Fruit fly (Drosophila melanogaster) Kc167 (cell line): ENCODE data around the gene gdrd.

Source experiments
- Myc ChIP-seq: fragments of >200 bp; optimal IDR thresholded peaks from 2 replicates; lab custom pipeline; 2017; ENCODE audit warnings: missing external identifiers
- Sin3A ChIP-seq: fragments of >200 bp; optimal IDR thresholded peaks from 2 replicates; lab custom pipeline; 2018; ENCODE audit warnings: missing external identifiers
- h ChIP-seq: fragments of >200 bp; optimal IDR thresholded peaks from 3 replicates; lab custom pipeline; 2018; ENCODE audit warnings: missing external identifiers
- insv ChIP-seq: fragments of >200 bp; optimal IDR thresholded peaks from 3 replicates; lab custom pipeline; 2018; ENCODE audit warnings: missing external identifiers
- psq ChIP-seq: fragments of >200 bp; optimal IDR thresholded peaks from 2 replicates; lab custom pipeline; 2017; ENCODE audit warnings: missing external identifiers
- ttk ChIP-seq: sonication (Bioruptor generic); optimal IDR thresholded peaks from 2 replicates; lab custom pipeline; 2017; ENCODE audit warnings: missing external identifiers

gdrd gene

DNA sequence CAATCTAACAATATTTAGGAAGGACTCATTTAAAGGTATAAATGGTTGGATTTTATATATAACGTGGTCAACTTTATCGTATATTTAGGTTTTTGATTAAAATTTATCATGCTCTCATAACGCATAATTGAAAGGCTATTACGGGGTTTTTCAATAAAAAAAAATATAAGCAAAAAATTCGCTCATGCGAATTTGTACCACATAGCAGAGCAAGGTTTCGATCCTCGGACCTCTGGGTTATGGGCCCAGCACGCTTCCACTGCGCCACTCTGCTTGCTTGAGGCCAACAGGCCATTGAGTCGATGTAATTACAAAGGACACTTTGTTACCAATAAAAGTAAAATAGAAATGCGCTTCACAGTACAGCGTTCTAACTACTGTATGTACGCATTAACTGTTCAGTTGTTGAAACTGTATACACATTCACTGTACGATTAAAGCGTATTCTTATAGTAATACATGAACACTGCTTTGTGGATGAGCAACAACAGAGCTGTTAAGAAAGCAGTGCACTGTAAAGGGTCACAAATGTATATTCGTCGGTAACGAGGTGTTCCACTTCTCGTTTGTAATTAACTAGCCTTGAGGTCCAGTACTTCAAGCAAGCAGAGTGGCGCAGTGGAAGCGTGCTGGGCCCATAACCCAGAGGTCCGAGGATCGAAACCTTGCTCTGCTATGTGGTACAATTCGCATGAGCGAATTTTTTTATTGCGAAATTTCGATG, 17.2 kb upstream of the gdrd start:
- TF ChIP-seq Sin3A (lab: Kevin White, UChicago) (no peak), Myc (lab: Kevin White, UChicago) (no peak), h (lab: Kevin White, UChicago) (no peak), insv (lab: Kevin White, UChicago) (no peak), ttk (no peak), psq (no peak)

DNA sequence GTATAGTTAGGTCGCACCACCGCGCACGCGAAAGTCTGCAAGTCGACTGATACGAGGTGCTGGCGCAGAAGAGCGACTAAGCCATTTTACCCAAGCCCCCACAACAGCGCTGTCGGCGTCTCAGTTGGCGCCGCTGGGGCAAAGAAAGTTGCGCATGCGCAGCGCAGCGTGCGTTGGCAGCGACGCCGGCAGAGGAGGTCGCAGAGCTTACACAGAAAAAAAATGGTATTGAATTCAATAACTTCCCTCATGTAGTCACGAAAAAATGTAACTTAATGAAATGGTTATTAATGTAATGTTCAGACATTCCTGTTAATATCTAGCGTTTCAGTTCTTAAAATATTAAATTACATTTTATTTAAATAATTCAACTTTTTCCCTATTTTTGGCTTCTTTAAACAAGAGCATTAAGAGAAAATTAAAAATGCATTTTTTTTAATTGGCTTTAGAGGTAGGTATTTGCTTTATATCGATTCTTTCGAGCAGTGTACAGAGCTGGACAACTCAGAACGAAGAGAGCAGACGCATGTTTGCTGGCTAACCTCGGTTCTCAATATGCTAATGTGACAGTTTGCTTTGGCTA, 13.0 kb upstream of the gdrd start, which contains the start of gene CG4914:
Gene CG4914 (minus strand): TSS at position 51 of the 583 bp plus-strand sequence.
- no peak for TF ChIP-seq Myc (lab: Kevin White, UChicago)
- TF ChIP-seq insv (lab: Kevin White, UChicago): no peak
- no peak for TF ChIP-seq psq
- TF ChIP-seq ttk: no peak
- no peak for TF ChIP-seq Sin3A (lab: Kevin White, UChicago)
- no peak for TF ChIP-seq h (lab: Kevin White, UChicago)

DNA sequence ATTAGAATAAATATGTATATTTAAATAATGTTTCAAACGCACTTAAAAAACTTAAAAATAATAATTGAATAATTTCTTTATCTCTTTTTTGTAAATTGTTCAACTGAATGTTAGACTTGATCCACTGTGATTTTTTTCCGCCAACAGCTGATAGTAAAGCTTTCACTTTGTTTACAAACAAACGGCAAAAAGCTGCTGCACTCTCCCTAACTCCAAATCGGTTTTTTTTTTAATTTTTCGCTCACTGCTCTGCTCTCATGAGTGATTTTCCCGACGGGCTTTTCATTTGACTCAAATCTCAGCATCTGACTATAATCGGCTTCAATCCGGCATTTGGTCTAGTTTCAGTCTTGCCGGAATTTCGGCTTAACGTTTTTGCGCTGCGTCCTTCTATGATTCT, 9.6 kb upstream of the gdrd start:
- TF ChIP-seq insv (lab: Kevin White, UChicago) (no peak), Sin3A (lab: Kevin White, UChicago) (no peak), psq (no peak), Myc (lab: Kevin White, UChicago) (no peak), h (lab: Kevin White, UChicago) (no peak), ttk (no peak)

DNA sequence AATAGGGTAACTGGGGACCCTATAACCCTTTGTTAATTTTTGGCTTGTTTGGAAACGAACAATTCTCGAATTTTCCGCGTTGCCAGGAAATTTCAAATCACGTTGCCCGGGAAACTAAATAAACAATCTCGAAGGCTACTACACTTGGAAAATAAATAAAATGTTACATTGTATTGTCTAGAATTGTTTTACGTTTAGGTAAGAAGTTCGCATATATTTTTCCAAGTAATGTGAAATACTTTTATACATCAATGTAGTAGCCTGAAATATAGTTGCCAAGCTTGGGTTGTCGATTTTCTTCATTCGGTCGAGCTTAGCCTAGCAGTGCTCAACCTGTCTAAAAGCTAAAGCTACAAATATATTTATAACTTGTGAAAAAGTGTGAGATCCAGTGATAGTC, 6.7 kb upstream of the gdrd start, which contains the start of gene Dnaaf6:
Gene Dnaaf6 (plus strand): TSS at position 301 of the 400 bp plus-strand sequence.
- TF ChIP-seq Sin3A (lab: Kevin White, UChicago) (no peak), psq (no peak), Myc (lab: Kevin White, UChicago) (no peak), insv (lab: Kevin White, UChicago) (no peak), h (lab: Kevin White, UChicago) (no peak), ttk (no peak)

DNA sequence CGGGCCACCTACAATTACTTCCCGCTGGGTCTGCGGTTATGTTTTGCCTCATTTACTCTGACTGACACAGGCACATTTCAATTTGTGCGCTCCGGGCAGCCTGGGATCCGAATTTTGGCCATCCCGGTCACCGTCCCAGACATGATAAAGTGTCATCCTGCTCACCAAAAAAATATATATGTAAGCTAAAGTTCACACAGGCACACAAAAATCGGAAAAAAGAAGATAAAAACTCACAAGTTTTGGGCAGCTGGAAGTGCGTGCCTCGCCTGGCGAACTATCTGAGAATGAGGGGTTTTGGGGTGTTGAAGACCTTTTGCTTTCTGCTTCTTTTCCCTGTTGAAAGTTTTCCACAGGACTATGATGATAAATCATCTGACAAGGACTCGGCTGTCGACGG, 4.9 kb upstream of the gdrd start:
- TF ChIP-seq h (lab: Kevin White, UChicago): no peak
- TF ChIP-seq Sin3A (lab: Kevin White, UChicago): no peak
- no peak for TF ChIP-seq ttk
- TF ChIP-seq psq: no peak
- no peak for TF ChIP-seq insv (lab: Kevin White, UChicago)
- no peak for TF ChIP-seq Myc (lab: Kevin White, UChicago)

DNA sequence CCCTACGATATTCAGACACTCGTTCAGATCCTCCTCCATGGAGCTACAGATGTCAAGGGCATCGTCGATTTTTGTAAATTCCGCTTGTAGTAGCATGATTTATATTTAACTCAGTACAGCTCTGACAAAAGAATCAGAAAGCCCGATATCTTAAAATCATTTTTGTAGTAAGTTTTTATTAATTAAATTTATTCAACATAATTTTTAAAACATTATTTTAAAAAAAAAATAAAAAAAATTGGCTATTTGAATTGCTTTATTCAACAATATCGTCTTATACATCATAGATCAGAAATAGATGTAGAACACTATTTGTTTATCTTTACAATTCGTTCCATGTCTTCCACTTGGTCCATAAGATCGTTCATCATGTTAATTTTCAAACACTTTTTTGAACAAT, 5.9 kb downstream of the gdrd start, which contains the start of gene CG13474:
Gene CG13474 (minus strand): TSS at position 101 of the 400 bp plus-strand sequence.
- TF ChIP-seq ttk (no peak), insv (lab: Kevin White, UChicago) (no peak), Sin3A (lab: Kevin White, UChicago) (no peak)

DNA sequence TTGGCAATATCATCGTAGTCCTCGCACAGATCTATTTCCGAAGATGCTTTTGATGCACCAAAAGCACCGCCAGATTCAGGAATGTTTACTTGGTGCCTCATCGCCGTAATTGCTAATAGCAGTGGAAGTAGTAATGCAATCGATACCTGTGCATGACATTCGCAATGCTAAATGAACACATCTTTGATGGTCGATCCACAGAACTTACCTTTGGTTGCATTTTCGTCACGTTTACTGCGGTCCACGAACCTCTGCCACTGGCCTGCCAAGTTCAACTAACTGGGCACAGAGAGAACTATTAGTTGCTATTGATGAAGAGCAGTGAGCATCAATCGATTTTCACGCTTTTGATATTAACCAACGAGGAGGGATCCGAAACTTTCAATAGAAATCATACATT, 10.4 kb downstream of the gdrd start, which contains the start of gene CG17177:
Gene CG17177 (minus strand): TSS at position 101 of the 400 bp plus-strand sequence.
- TF ChIP-seq psq (no peak), h (lab: Kevin White, UChicago) (no peak), ttk (no peak), Myc (lab: Kevin White, UChicago) (no peak)

DNA sequence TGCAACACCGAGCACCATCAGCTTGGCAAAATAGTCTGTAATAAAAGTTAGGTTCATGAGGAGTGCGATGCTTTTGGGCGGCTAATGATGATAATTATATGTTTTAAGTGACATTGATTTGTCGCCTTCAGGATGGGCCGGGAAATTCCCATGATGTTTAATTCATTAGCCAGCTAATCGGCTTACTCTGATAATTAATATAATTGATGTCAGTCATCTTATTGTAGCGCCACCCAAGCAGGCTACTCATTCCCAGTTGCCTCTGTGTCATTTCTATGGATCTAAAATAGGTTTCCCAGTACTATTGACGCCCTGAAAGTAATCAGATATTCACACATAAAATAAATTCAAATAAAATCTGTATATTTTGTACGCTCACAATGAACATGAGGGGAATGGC, 14.0 kb downstream of the gdrd start, which contains the start of gene CG13476:
Gene CG13476 (plus strand): TSS at position 301 of the 400 bp plus-strand sequence.
- TF ChIP-seq psq: no peak
- no peak for TF ChIP-seq Myc (lab: Kevin White, UChicago)
- TF ChIP-seq h (lab: Kevin White, UChicago): no peak
- no peak for TF ChIP-seq ttk
- no peak for TF ChIP-seq insv (lab: Kevin White, UChicago)
- TF ChIP-seq Sin3A (lab: Kevin White, UChicago): no peak

DNA sequence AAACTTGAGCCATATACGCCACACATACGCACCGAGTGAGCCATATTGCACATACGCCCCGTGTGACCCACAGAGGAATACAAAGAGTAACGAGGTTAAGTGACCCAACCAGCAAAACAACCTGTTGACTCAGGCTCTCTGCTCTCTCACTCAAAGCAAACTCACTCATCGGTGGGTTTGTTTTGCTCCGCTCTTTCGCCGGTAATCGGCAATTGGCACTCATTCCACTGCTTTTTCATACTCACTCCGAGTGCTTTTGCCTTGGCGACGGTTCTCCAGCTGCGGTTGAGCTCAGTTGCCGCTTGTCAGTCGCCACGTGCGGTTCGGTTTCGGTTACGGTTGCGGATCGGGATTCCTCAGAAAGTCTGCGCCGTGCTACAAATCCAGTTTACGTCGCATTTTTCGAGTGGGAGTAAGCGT, 15.3 kb downstream of the gdrd start:
- no peak for TF ChIP-seq psq
- no peak for TF ChIP-seq Sin3A (lab: Kevin White, UChicago)
- TF ChIP-seq h (lab: Kevin White, UChicago): no peak
- TF ChIP-seq insv (lab: Kevin White, UChicago): no peak
- TF ChIP-seq Myc (lab: Kevin White, UChicago): no peak
- TF ChIP-seq ttk: no peak

DNA sequence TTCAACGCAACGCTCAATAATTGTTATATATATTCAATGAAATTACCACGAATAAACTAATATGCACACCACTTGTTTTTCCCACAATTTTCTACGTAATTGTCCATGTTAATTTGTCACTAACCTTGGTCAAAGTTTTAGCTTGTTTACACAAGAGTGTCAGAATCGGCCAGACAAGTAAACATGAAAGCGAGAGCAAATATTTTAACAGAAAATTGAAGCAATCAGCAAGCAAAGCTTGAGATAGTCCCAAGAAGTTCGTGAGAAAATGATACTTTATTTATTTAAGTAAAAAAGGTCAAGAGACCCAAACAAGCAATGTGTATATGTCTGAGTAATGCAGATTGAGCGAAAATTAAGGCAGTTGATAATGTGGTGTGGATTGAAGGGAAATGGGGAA, 16.9 kb downstream of the gdrd start:
- TF ChIP-seq h (lab: Kevin White, UChicago): no peak
- no peak for TF ChIP-seq ttk
- TF ChIP-seq psq: no peak
- TF ChIP-seq Myc (lab: Kevin White, UChicago): no peak
- TF ChIP-seq insv (lab: Kevin White, UChicago): no peak
- no peak for TF ChIP-seq Sin3A (lab: Kevin White, UChicago)

DNA sequence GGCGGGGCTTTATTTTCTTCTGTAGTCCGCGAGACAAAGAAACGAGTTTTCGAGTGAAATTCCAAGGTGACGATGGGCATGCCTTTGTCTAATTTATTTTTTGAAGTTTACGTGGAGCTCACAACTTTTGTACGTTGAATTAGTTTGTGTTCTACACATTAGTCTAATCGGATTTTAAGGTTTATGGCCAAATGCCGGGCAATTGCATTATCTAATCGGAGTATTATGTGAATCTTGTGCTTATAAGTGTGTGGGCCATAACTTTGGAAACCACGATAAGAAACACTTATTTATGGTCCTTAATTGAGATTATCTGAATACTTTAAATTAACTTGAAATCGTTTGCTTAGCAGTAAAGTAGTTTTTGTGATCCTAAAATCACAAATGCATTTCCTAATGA, 21.7 kb downstream of the gdrd start:
- TF ChIP-seq ttk (no peak), Sin3A (lab: Kevin White, UChicago) (no peak), Myc (lab: Kevin White, UChicago) (no peak), h (lab: Kevin White, UChicago) (no peak), insv (lab: Kevin White, UChicago) (no peak), psq (no peak)

DNA sequence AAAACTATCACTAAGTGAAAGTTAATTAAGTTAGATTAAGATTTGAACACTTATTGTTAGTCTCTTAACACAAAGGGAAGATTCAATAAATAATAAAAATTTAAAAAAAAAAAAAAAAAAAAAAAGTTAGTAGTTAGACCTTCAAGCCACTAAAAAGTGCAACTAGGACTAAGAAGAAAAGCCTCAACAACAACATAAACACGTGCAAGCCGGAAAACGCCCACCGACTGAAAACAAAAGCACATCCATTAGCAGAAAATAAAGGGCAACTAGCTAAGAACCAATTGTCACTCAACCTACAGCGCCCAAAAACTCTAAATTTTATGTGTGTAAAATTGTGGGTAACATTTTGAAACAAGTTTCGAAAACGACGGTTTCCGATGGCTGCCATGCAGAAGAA, 37.3 kb downstream of the gdrd start, which contains the start of gene CG13473:
Gene CG13473 (plus strand): TSS at position 301 of the 400 bp plus-strand sequence.
- no peak for TF ChIP-seq Sin3A (lab: Kevin White, UChicago)
- no peak for TF ChIP-seq ttk
